Worm (Caenorhabditis elegans) whole organism, L1 larva: ENCODE measurements around the gene coa-7.

Experiments
- ama-1 ChIP-seq: fragments of 150-350 bp; optimal IDR thresholded peaks from 2 replicates; lab custom pipeline; 2014
- unc-98 ChIP-seq: fragments of 200-800 bp; sonication (Bioruptor generic); IDR thresholded peaks from 2 replicates; pipeline ENCODE4 v1.3.6; 2022; ENCODE audit warnings: missing genetic modification characterization, missing compliant biosample characterization

DNA sequence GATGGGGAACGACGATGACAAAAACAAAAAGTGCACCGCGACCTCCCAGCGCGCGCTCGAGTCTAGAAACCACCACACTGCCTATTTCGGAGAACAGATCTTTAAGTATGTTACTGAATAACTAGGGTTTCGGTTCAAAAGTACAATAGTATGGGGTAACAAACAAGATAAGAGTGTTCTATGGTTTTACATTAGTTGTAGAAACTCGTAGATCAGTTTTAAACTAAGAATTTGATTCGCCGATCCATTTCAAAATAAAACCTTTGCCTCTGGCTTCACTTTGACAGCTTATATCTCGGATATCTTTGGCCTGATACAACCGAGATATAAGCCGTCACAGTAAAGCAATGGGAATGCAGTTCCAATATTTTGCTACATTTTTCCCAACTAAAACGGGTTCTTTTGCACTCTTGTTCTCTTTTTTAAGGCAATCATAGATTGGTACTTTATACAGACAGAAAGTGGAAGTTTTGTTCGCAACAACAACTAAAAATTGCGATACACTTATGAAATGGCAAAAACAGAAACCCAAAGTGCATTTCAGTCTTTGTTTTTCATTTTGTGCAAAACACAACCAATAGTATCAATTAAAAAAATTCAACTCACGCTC, 34.5 kb downstream of the coa-7 start:
- no peak for TF ChIP-seq ama-1 (lab: Kevin White, UChicago)
- no peak for TF ChIP-seq unc-98
